Worm (Caenorhabditis elegans) whole organism, L4 larva: ENCODE measurements around the gene str-134.

Experiments used
- F10B5.3 ChIP-seq: sonication (generic microtip); optimal IDR thresholded peaks from 2 replicates; lab custom pipeline; 2016; ENCODE audit warnings: mild to moderate bottlenecking, missing genetic modification characterization, missing compliant biosample characterization
- F37D6.2 ChIP-seq: sonication (generic microtip); optimal IDR thresholded peaks from 2 replicates; lab custom pipeline; 2016; ENCODE audit warnings: mild to moderate bottlenecking, missing genetic modification characterization, missing compliant biosample characterization
- T20F7.1 ChIP-seq: fragments of 200-800 bp; sonication (Bioruptor generic); optimal IDR thresholded peaks from 2 replicates; lab custom pipeline; 2018; ENCODE audit warnings: mild to moderate bottlenecking, missing genetic modification characterization, missing compliant biosample characterization
- T26A8.4 ChIP-seq: fragments of 200-800 bp; sonication (Bioruptor generic); IDR thresholded peaks from 2 replicates; pipeline ENCODE4 v1.3.6; 2022; ENCODE audit warnings: missing genetic modification characterization, missing compliant biosample characterization
- Y105C5A.15 ChIP-seq: fragments of 200-800 bp; sonication (Bioruptor generic); IDR thresholded peaks from 2 replicates; pipeline ENCODE4 v1.3.6; 2022; ENCODE audit warnings: missing genetic modification characterization, missing compliant biosample characterization
- Y5F2A.4 ChIP-seq: fragments of 200-800 bp; sonication (Bioruptor generic); optimal IDR thresholded peaks from 2 replicates; lab custom pipeline; 2018; ENCODE audit warnings: mild to moderate bottlenecking, missing genetic modification characterization, missing compliant biosample characterization
- ama-1 ChIP-seq: fragments of 150-350 bp; optimal IDR thresholded peaks from 2 replicates; lab custom pipeline; 2014; ENCODE audit warnings: inconsistent platforms, mixed read lengths
- arid-1 ChIP-seq: fragments of 200-800 bp; sonication (Bioruptor generic); conservative IDR thresholded peaks from 2 replicates; pipeline ENCODE4 v1.3.6; 2022; ENCODE audit warnings: missing genetic modification reagents, missing genetic modification characterization, missing compliant biosample characterization
- ceh-28 ChIP-seq: fragments of 150-350 bp; optimal IDR thresholded peaks from 2 replicates; lab custom pipeline; 2014; ENCODE audit warnings: missing biosample characterization, missing genetic modification reagents, missing genetic modification characterization
- ceh-32 ChIP-seq: sonication (generic microtip); optimal IDR thresholded peaks from 2 replicates; lab custom pipeline; 2016; ENCODE audit warnings: mild to moderate bottlenecking, missing genetic modification characterization, missing compliant biosample characterization; ENCODE audit not compliant: poor library complexity
- ceh-44 ChIP-seq: fragments of 200-800 bp; sonication (Bioruptor generic); IDR thresholded peaks from 2 replicates; pipeline ENCODE4 v1.3.6; 2022; ENCODE audit warnings: missing genetic modification reagents, missing genetic modification characterization, missing compliant biosample characterization
- ceh-62 ChIP-seq: sonication (generic microtip); optimal IDR thresholded peaks from 2 replicates; lab custom pipeline; 2017; ENCODE audit warnings: missing biosample characterization, missing genetic modification characterization
- cey-2 ChIP-seq: sonication (generic microtip); optimal IDR thresholded peaks from 3 replicates; lab custom pipeline; 2017; ENCODE audit warnings: missing genetic modification characterization, mild to moderate bottlenecking, missing compliant biosample characterization, antibody characterized with exemption, borderline replicate concordance; ENCODE audit not compliant: insufficient read depth
- daf-12 ChIP-seq: fragments of 150-350 bp; optimal IDR thresholded peaks from 2 replicates; lab custom pipeline; 2014; ENCODE audit warnings: missing biosample characterization, missing genetic modification reagents, missing genetic modification characterization
- daf-8 ChIP-seq: fragments of 200-800 bp; sonication (Bioruptor generic); IDR thresholded peaks from 2 replicates; pipeline ENCODE4 v1.3.6; 2022; ENCODE audit warnings: missing genetic modification characterization, missing compliant biosample characterization
- dpl-1 ChIP-seq: fragments of 150-350 bp; optimal IDR thresholded peaks from 2 replicates; lab custom pipeline; 2014; ENCODE audit warnings: missing biosample characterization, missing genetic modification reagents, missing genetic modification characterization
- egl-43 ChIP-seq: fragments of 200-800 bp; sonication (Bioruptor generic); IDR thresholded peaks from 2 replicates; pipeline ENCODE4 v1.3.6; 2022; ENCODE audit warnings: missing genetic modification reagents, missing genetic modification characterization, missing compliant biosample characterization
- hif-1 ChIP-seq, 2 experiments: sonication (generic microtip); optimal IDR thresholded peaks; 2 replicates each; lab custom pipeline; 2016 to 2017; ENCODE audit warnings: missing compliant biosample characterization in 2 of 2, missing genetic modification characterization in 2 of 2, missing genetic modification reagents in 2 of 2, missing genotype in 2 of 2, mild to moderate bottlenecking in 1 of 2
- jun-1 ChIP-seq: fragments of 150-350 bp; optimal IDR thresholded peaks from 2 replicates; lab custom pipeline; 2014; ENCODE audit warnings: missing biosample characterization, missing genetic modification reagents, missing genetic modification characterization
- lin-15B ChIP-seq: fragments of 150-350 bp; sonication (generic microtip); optimal IDR thresholded peaks from 3 replicates; lab custom pipeline; 2014; ENCODE audit warnings: missing biosample characterization, missing genetic modification characterization
- lin-38 ChIP-seq: fragments of 200-800 bp; sonication (Bioruptor generic); IDR thresholded peaks from 2 replicates; pipeline ENCODE4 v1.3.6; 2022; ENCODE audit warnings: missing genetic modification reagents, missing genetic modification characterization, missing compliant biosample characterization
- lsy-2 ChIP-seq, 2 experiments: fragments of 150-350 bp in 1 of 2; sonication (generic microtip) in 1 of 2; optimal IDR thresholded peaks; 2 replicates each; lab custom pipeline; 2014 to 2017; ENCODE audit warnings: missing biosample characterization in 2 of 2, missing genetic modification characterization in 2 of 2
- madf-5 ChIP-seq, 2 experiments: fragments of 200-800 bp; sonication (Bioruptor generic); IDR thresholded peaks; 2 replicates each; pipeline ENCODE4 v1.3.6; 2022; ENCODE audit warnings: missing compliant biosample characterization in 2 of 2, missing genetic modification characterization in 2 of 2
- mep-1 ChIP-seq: fragments of 150-350 bp; sonication (generic microtip); optimal IDR thresholded peaks from 3 replicates; lab custom pipeline; 2014; ENCODE audit warnings: missing biosample characterization, missing genetic modification characterization
- mes-2 ChIP-seq: sonication (generic microtip); optimal IDR thresholded peaks from 2 replicates; lab custom pipeline; 2016; ENCODE audit warnings: missing genotype, mild to moderate bottlenecking, missing genetic modification characterization, missing compliant biosample characterization; ENCODE audit not compliant: poor library complexity, severe bottlenecking
- nhr-10 ChIP-seq: fragments of 150-350 bp; optimal IDR thresholded peaks from 2 replicates; lab custom pipeline; 2014; ENCODE audit warnings: missing biosample characterization, missing genetic modification characterization
- nhr-102 ChIP-seq: sonication (generic microtip); optimal IDR thresholded peaks from 2 replicates; lab custom pipeline; 2016; ENCODE audit warnings: mild to moderate bottlenecking, missing genetic modification characterization, moderate library complexity, missing compliant biosample characterization
- nhr-11 ChIP-seq: fragments of 150-350 bp; optimal IDR thresholded peaks from 2 replicates; lab custom pipeline; 2014; ENCODE audit warnings: missing biosample characterization, missing genetic modification characterization
- nhr-237 ChIP-seq: sonication (generic microtip); optimal IDR thresholded peaks from 2 replicates; lab custom pipeline; 2017; ENCODE audit warnings: missing biosample characterization, missing genetic modification characterization
- nhr-25 ChIP-seq: sonication (generic microtip); optimal IDR thresholded peaks from 2 replicates; lab custom pipeline; 2017; ENCODE audit warnings: missing genetic modification characterization, mild to moderate bottlenecking, missing compliant biosample characterization, antibody characterized with exemption, moderate library complexity, borderline replicate concordance; ENCODE audit not compliant: insufficient read depth
- nhr-28 ChIP-seq: fragments of 150-350 bp; optimal IDR thresholded peaks from 2 replicates; lab custom pipeline; 2014; ENCODE audit warnings: missing biosample characterization, missing genetic modification characterization
- nhr-41 ChIP-seq: fragments of 200-800 bp; sonication (Bioruptor generic); IDR thresholded peaks from 2 replicates; pipeline ENCODE4 v1.3.6; 2022; ENCODE audit warnings: missing genetic modification reagents, missing genetic modification characterization, missing compliant biosample characterization
- nhr-42 ChIP-seq: fragments of 200-800 bp; sonication (Bioruptor generic); IDR thresholded peaks from 2 replicates; pipeline ENCODE4 v1.3.6; 2022; ENCODE audit warnings: missing genetic modification characterization, missing compliant biosample characterization
- nhr-6 ChIP-seq: fragments of 150-350 bp; optimal IDR thresholded peaks from 2 replicates; lab custom pipeline; 2014; ENCODE audit warnings: missing biosample characterization, missing genetic modification characterization
- nhr-77 ChIP-seq: fragments of 150-350 bp; optimal IDR thresholded peaks from 2 replicates; lab custom pipeline; 2014; ENCODE audit warnings: missing biosample characterization, missing genetic modification characterization
- pha-4 ChIP-seq, 2 experiments: fragments of 150-350 bp in 1 of 2; fragments of 200-800 bp in 1 of 2; sonication (Bioruptor generic) in 1 of 2; IDR thresholded peaks in 1 of 2; optimal IDR thresholded peaks in 1 of 2; 2 replicates each; pipeline versions ENCODE4 v1.3.6 to Lab custom; 2014 to 2022; ENCODE audit warnings: missing genetic modification characterization in 2 of 2, missing genetic modification reagents in 2 of 2, missing biosample characterization in 1 of 2, missing compliant biosample characterization in 1 of 2
- pqm-1 ChIP-seq: sonication (generic microtip); optimal IDR thresholded peaks from 2 replicates; lab custom pipeline; 2017; ENCODE audit warnings: missing biosample characterization, missing genetic modification characterization
- sdz-12 ChIP-seq: fragments of 200-800 bp; sonication (Bioruptor generic); optimal IDR thresholded peaks from 2 replicates; lab custom pipeline; 2018; ENCODE audit warnings: mild to moderate bottlenecking, missing genetic modification characterization, missing compliant biosample characterization
- skn-1 ChIP-seq: fragments of 150-350 bp; optimal IDR thresholded peaks from 2 replicates; lab custom pipeline; 2014; ENCODE audit warnings: missing biosample characterization, missing genetic modification characterization
- snpc-4 ChIP-seq: fragments of 150-350 bp; optimal IDR thresholded peaks from 2 replicates; lab custom pipeline; 2014; ENCODE audit warnings: missing biosample characterization, missing genetic modification characterization
- spr-1 ChIP-seq: sonication (generic microtip); optimal IDR thresholded peaks from 2 replicates; lab custom pipeline; 2016; ENCODE audit warnings: mild to moderate bottlenecking, missing genetic modification characterization, missing compliant biosample characterization
- tag-97 ChIP-seq: fragments of 200-800 bp; sonication (Bioruptor generic); IDR thresholded peaks from 2 replicates; pipeline ENCODE4 v1.3.6; 2022; ENCODE audit warnings: missing genetic modification characterization, missing compliant biosample characterization
- tra-1 ChIP-seq: fragments of 200-800 bp; sonication (Bioruptor generic); IDR thresholded peaks from 2 replicates; pipeline ENCODE4 v1.3.6; 2022; ENCODE audit warnings: missing genetic modification reagents, missing genetic modification characterization, missing compliant biosample characterization
- zag-1 ChIP-seq: fragments of 150-350 bp; optimal IDR thresholded peaks from 2 replicates; lab custom pipeline; 2014; ENCODE audit warnings: missing biosample characterization, missing genetic modification characterization
- zfp-3 ChIP-seq: fragments of 200-800 bp; sonication (Bioruptor generic); conservative IDR thresholded peaks from 2 replicates; pipeline ENCODE4 v1.3.6; 2022; ENCODE audit warnings: missing genetic modification reagents, missing genetic modification characterization, missing compliant biosample characterization
- zip-11 ChIP-seq: fragments of 200-800 bp; sonication (Bioruptor generic); IDR thresholded peaks from 2 replicates; pipeline ENCODE4 v1.3.6; 2022; ENCODE audit warnings: missing genetic modification characterization, missing compliant biosample characterization
- ztf-11 ChIP-seq: fragments of 150-350 bp; optimal IDR thresholded peaks from 2 replicates; lab custom pipeline; 2014; ENCODE audit warnings: missing biosample characterization, missing genetic modification characterization

Gene str-134

DNA sequence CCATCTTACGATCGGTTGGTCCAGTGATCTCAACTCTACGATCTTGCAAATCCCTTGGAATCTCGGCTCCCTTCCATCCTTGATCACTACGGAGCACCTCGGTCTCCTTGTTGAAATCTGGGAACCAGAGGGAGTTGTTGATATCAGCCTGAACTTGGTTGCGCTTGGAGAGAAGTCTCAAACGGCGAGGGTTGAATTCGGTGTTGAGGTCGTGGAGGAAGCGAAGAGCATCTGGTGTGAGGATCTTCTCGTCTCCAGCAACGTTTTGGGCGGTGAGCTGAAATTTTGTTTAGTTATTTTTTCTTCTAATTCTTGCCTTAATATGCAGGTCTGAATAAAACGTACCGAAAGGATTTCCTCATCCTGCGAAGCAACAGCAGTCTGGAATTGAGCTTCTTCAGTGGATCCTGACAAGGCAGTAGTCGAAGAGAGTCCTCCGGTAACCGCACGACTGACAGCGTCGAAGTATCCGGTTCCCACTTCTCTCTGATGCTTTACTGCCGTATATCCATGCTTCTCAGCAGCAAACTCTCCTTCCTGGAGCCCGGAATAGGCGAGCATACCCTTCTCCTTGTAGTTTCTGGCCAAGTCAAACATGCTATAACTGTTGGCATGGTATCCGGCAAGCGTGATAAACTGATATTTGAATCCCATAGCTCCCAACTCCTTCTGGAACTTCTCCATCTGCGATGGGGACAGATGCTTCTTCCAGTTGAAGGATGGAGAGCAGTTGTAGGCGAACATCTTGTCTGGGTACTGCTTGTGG, 17.5 kb upstream of the str-134 start (continued):
- no peak for TF ChIP-seq ceh-62 (tag; lab: Kevin White, UChicago)
- TF ChIP-seq nhr-77: no peak
- no peak for TF ChIP-seq cey-2 (tag; lab: Kevin White, UChicago)
- no peak for TF ChIP-seq lin-15B (tag; lab: Kevin White, UChicago)
- TF ChIP-seq dpl-1: no peak
- TF ChIP-seq lin-38: no peak
- TF ChIP-seq zip-11 (GFP tag; lab: Robert Waterston, UW): 0 out of 2 replicates have a peak, but pooled peaks have one; percentile 29
- TF ChIP-seq Y5F2A.4 (GFP tag; lab: Kevin White, UChicago): no peak
- TF ChIP-seq spr-1 (tag; lab: Kevin White, UChicago): no peak
- TF ChIP-seq ztf-11: no peak
- TF ChIP-seq snpc-4 (tag; lab: Kevin White, UChicago): no peak
- no peak for TF ChIP-seq zfp-3 (GFP tag; lab: Robert Waterston, UW)
- TF ChIP-seq egl-43: no peak
- no peak for TF ChIP-seq ceh-32 (tag; lab: Kevin White, UChicago)
- no peak for TF ChIP-seq F37D6.2 (tag; lab: Kevin White, UChicago)
- peak; percentile 36 for TF ChIP-seq jun-1 (tag; lab: Kevin White, UChicago)
- TF ChIP-seq nhr-11 (tag; lab: Kevin White, UChicago): no peak
- no peak for TF ChIP-seq nhr-28
- TF ChIP-seq zag-1 (tag; lab: Kevin White, UChicago): no peak
- TF ChIP-seq tra-1 (GFP tag; lab: Robert Waterston, UW): no peak
- no peak for TF ChIP-seq tag-97 (GFP tag; lab: Robert Waterston, UW)
- no peak for TF ChIP-seq daf-8
- TF ChIP-seq ceh-28 (tag; lab: Kevin White, UChicago): no peak
- TF ChIP-seq daf-12: no peak
- TF ChIP-seq lsy-2 (tag; optimal IDR thresholded peaks at IDR 0.05; lab: Kevin White, UChicago): no peak
- TF ChIP-seq nhr-42 (GFP tag; lab: Robert Waterston, UW): 0 out of 2 replicates have a peak, but pooled peaks have one; percentile 28
- TF ChIP-seq pha-4 (GFP tag; IDR thresholded peaks at IDR 0.05; lab: Robert Waterston, UW): no peak; the same call in 1 of the 2 replicates
- no peak for TF ChIP-seq pha-4 (tag; optimal IDR thresholded peaks at IDR 0.05; lab: Kevin White, UChicago)
- TF ChIP-seq skn-1 (tag; lab: Kevin White, UChicago): no peak
- TF ChIP-seq ama-1 (lab: Kevin White, UChicago): peak; percentile 93
- no peak for TF ChIP-seq T20F7.1 (GFP tag; lab: Kevin White, UChicago)
- TF ChIP-seq, all 104 proteins: peak for 10

DNA sequence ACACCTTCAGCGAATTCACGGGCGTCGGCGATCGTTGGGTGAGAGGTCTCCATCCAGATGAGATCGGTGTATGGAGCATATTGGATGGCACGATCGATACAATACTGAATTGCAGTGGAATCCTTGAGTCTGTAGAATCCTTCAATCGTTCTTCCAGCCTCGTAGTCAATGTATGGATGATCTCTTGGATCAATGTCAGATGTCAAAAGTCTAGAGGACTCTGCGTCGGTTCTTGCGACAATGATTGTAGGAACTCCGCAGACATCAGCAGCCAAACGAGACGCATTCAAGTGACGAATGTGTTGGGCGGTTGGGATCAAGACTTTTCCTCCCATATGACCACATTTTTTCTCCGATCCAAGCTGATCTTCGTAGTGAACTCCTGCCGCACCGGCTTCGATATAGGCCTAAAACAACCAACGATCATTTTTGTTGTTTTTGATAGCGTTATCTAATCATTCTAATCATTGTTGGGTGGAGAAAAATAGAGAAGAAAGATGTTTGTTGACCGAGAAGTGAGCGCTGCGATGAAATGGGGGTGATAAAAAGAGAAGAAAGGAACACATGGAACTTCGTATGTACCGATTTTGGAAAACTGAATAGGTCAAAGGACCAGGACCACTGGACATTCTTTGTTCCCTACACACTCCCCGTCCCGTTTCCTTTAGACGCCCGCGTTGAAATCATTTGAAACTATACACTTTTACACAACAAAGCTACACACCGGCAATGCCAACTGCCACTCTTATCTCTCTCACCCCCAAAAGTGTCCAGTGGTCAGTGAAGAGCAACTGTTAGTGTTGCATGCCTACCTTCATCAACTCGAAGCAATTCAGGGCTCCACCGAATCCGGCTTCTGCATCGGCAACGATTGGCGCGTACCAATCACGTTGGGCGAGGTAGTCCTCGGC, 16.6 kb upstream of the str-134 start:
- no peak for TF ChIP-seq F10B5.3 (tag; lab: Kevin White, UChicago)
- no peak; a peak in 1 of 4 replicates for TF ChIP-seq madf-5 (GFP tag; IDR thresholded peaks at IDR 0.05; lab: Robert Waterston, UW)
- no peak for TF ChIP-seq hif-1 (tag; optimal IDR thresholded peaks at IDR 0.05; lab: Kevin White, UChicago)
- peak; percentile 24; the same call in 1 of the 2 replicates for TF ChIP-seq nhr-42 (GFP tag; lab: Robert Waterston, UW)
- no peak for TF ChIP-seq ceh-44
- TF ChIP-seq tra-1 (GFP tag; lab: Robert Waterston, UW): no peak
- TF ChIP-seq nhr-10 (tag; lab: Kevin White, UChicago): peak; percentile 22
- no peak for TF ChIP-seq nhr-25 (tag; lab: Kevin White, UChicago)
- no peak for TF ChIP-seq nhr-41 (GFP tag; lab: Robert Waterston, UW)
- TF ChIP-seq T26A8.4 (GFP tag; lab: Robert Waterston, UW): peak; percentile 27; the same call in 1 of the 2 replicates
- no peak for TF ChIP-seq nhr-6 (tag; lab: Kevin White, UChicago)
- TF ChIP-seq nhr-237 (tag; lab: Kevin White, UChicago): no peak
- TF ChIP-seq mes-2 (tag; lab: Kevin White, UChicago): peak; percentile 11
- no peak for TF ChIP-seq arid-1 (GFP tag; lab: Robert Waterston, UW)
- no peak for TF ChIP-seq sdz-12 (GFP tag; lab: Kevin White, UChicago)
- TF ChIP-seq nhr-102 (tag; lab: Kevin White, UChicago): no peak
- TF ChIP-seq pqm-1 (tag; lab: Kevin White, UChicago): peak; percentile 44
- TF ChIP-seq mep-1 (tag; lab: Kevin White, UChicago): peak; percentile 30
- no peak for TF ChIP-seq Y105C5A.15 (GFP tag; lab: Robert Waterston, UW)
